Worm (Caenorhabditis elegans): ENCODE measurements around the gene hcp-3.

Gene hcp-3

DNA sequence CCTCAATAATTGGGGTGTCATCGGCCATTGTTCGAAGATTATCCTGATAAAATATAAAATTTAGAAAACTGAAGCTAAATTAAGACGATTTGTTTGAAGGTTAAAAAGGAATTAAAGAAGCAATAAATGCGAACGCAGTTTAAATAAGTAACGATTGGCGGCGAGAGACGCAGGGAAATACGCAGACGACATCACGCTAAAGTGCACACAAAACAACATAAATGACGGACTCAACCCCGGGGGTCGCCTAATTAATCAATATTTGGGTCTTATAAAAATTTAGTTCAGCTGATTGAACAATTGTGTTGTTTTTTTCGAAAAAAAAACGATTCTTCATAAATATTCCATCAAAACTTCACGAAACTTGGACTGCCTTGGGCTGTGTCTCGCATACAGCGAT, at the start of gene hcp-3:
Gene hcp-3, minus strand, starts transcription at position 45 of the 400 bp plus-strand sequence.
- no peak for TF ChIP-seq ZK546.5 (tag; optimal IDR thresholded peaks at IDR 0.05)
- TF ChIP-seq nhr-25 (tag; optimal IDR thresholded peaks at IDR 0.05): peak; percentile 27
- peak; percentile 45 for TF ChIP-seq nhr-23 (tag; optimal IDR thresholded peaks at IDR 0.05)
- TF ChIP-seq fkh-10 (GFP tag; optimal IDR thresholded peaks at IDR 0.05): no peak
- TF ChIP-seq elt-3 (tag; optimal IDR thresholded peaks at IDR 0.05): no peak
- no peak for TF ChIP-seq unc-62 (GFP tag; optimal IDR thresholded peaks at IDR 0.05)
- TF ChIP-seq ceh-28 (tag; optimal IDR thresholded peaks at IDR 0.05): peak; percentile 46
- no peak for TF ChIP-seq nhr-43 (tag; optimal IDR thresholded peaks at IDR 0.05; ENCODE audit: poor library complexity, severe bottlenecking)
- TF ChIP-seq nhr-237 (tag; optimal IDR thresholded peaks at IDR 0.05): no peak
- TF ChIP-seq nhr-77 (tag; optimal IDR thresholded peaks at IDR 0.05): no peak
- TF ChIP-seq lin-15B (tag; optimal IDR thresholded peaks at IDR 0.05): peak; percentile 39
- TF ChIP-seq fkh-2 (tag; optimal IDR thresholded peaks at IDR 0.05): no peak
- TF ChIP-seq nhr-28 (tag; optimal IDR thresholded peaks at IDR 0.05): no peak
- TF ChIP-seq elt-2 (tag; optimal IDR thresholded peaks at IDR 0.05): peak; percentile 12
- no peak for TF ChIP-seq fos-1 (tag; optimal IDR thresholded peaks at IDR 0.05)
- TF ChIP-seq egl-27 (tag; optimal IDR thresholded peaks at IDR 0.05): no peak
- TF ChIP-seq pqm-1 (tag; optimal IDR thresholded peaks at IDR 0.05): no peak
- TF ChIP-seq aly-2 (tag; optimal IDR thresholded peaks at IDR 0.05): no peak
- TF ChIP-seq hmg-11 (tag; optimal IDR thresholded peaks at IDR 0.05): peak; percentile 26
- no peak for TF ChIP-seq ztf-11 (tag; optimal IDR thresholded peaks at IDR 0.05)
- peak; percentile 4 for TF ChIP-seq snpc-4 (tag; optimal IDR thresholded peaks at IDR 0.05)
- no peak for TF ChIP-seq daf-12 (tag; optimal IDR thresholded peaks at IDR 0.05)
- no peak for TF ChIP-seq lsy-12 (tag; optimal IDR thresholded peaks at IDR 0.05)
- no peak for TF ChIP-seq sea-2 (GFP tag; optimal IDR thresholded peaks at IDR 0.05)
- TF ChIP-seq mdl-1 (tag; optimal IDR thresholded peaks at IDR 0.05): no peak
- TF ChIP-seq ama-1 (optimal IDR thresholded peaks at IDR 0.05): no peak
- TF ChIP-seq ceh-9 (tag; optimal IDR thresholded peaks at IDR 0.05): no peak
- TF ChIP-seq nhr-67 (tag; optimal IDR thresholded peaks at IDR 0.05): no peak
- no peak for TF ChIP-seq nhr-76 (tag; optimal IDR thresholded peaks at IDR 0.05)
- no peak for TF ChIP-seq nhr-12 (tag; optimal IDR thresholded peaks at IDR 0.05)
- no peak for TF ChIP-seq elt-1 (tag; optimal IDR thresholded peaks at IDR 0.05)
- no peak for TF ChIP-seq skn-1 (tag; optimal IDR thresholded peaks at IDR 0.05)
- TF ChIP-seq lin-39 (tag; optimal IDR thresholded peaks at IDR 0.05): no peak
- TF ChIP-seq pha-4 (tag; optimal IDR thresholded peaks at IDR 0.05): peak; percentile 62
- TF ChIP-seq eor-1 (tag; optimal IDR thresholded peaks at IDR 0.05): no peak
- no peak for TF ChIP-seq ceh-82 (tag; optimal IDR thresholded peaks at IDR 0.05)
- TF ChIP-seq tbx-2 (tag; optimal IDR thresholded peaks at IDR 0.05): no peak
- TF ChIP-seq mml-1 (tag; optimal IDR thresholded peaks at IDR 0.05): no peak
- TF ChIP-seq unc-39 (tag; optimal IDR thresholded peaks at IDR 0.05): no peak
- no peak for TF ChIP-seq egl-5 (tag; optimal IDR thresholded peaks at IDR 0.05)
- no peak for TF ChIP-seq ztf-4 (tag; optimal IDR thresholded peaks at IDR 0.05)
- TF ChIP-seq jun-1 (tag; optimal IDR thresholded peaks at IDR 0.05): no peak
- TF ChIP-seq R02D3.7 (tag; optimal IDR thresholded peaks at IDR 0.05): no peak
- no peak for TF ChIP-seq nhr-11 (tag; optimal IDR thresholded peaks at IDR 0.05)
- no peak for TF ChIP-seq ceh-16 (tag; optimal IDR thresholded peaks at IDR 0.05)
- no peak for TF ChIP-seq zag-1 (tag; optimal IDR thresholded peaks at IDR 0.05)
- peak; percentile 66 for TF ChIP-seq nfya-1 (tag; optimal IDR thresholded peaks at IDR 0.05; ENCODE audit: insufficient read depth)
